Worm (Caenorhabditis elegans): ENCODE data around the gene gcy-8.

The gcy-8 gene

DNA sequence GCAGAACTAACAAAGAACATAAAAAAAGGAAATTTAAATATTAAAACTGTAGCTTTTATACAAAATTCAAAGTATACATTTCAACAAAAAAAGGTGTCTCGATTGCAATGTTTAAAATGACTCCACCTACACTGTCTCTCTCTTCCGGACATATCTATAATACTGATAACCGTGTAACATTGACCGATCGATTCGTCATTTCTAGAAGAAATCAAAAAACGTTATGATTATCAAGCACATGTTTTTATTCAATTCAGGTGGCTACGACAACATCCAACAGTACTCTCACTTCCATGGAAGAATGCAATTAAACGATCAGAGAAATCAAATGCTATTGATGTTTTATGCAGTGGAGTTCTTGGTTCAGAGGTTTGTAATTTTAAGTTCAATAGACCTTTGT lies 29.5 kb upstream of the gcy-8 start:
- TF ChIP-seq ceh-48 (tag; optimal IDR thresholded peaks at IDR 0.05): no peak

DNA sequence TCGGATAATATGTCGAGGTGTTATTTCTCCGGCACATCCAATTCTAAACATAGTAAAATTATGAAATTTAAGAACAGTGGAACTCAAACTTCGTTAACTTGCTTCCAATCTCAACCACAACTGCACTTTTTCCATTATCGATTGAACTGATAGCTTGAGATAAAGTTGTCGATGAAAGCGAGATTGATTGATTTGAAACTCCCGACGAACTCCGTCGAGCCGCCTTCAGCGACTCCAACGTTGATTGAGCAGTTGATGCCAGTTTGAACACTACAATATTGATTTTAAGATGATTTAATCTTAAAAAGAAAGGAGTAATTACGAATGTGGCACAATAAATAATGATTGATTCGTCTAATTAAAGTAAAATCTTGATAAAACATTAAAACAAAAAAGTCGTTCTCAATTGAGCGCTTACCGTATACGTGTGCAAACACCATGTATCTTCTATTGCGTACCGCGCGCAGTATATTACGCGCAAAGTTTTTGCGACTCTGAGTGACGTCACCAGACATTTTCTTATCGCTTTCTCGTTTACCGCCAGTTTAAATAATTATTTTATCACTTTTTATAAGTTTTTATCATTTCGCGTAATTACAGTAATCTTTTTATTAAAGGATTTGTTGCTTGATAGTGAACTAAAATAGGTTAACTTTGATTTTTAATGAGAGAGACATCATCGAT lies 25.6 kb upstream of the gcy-8 start, which contains the start of gene arp-11:
Gene arp-11, minus strand, starts transcription at position 51 of the 684 bp plus-strand sequence.
- TF ChIP-seq tbx-2 (tag; optimal IDR thresholded peaks at IDR 0.05): peak; percentile 25
- peak; percentile 10 for TF ChIP-seq unc-42 (tag; optimal IDR thresholded peaks at IDR 0.05)
- TF ChIP-seq ceh-31 (tag; optimal IDR thresholded peaks at IDR 0.05): no peak
- no peak for TF ChIP-seq unc-3 (GFP tag; conservative IDR thresholded peaks at IDR 0.05)
- no peak for TF ChIP-seq unc-3 (tag; optimal IDR thresholded peaks at IDR 0.05)
- TF ChIP-seq unc-55 (GFP tag; optimal IDR thresholded peaks at IDR 0.05): peak; percentile 36
- TF ChIP-seq elt-2 (tag; optimal IDR thresholded peaks at IDR 0.05): peak; percentile 87
- TF ChIP-seq nfya-1 (tag; optimal IDR thresholded peaks at IDR 0.05): peak; percentile 38
- no peak for TF ChIP-seq pat-9 (tag; optimal IDR thresholded peaks at IDR 0.05)

- TF ChIP-seq K09A11.1 (tag; optimal IDR thresholded peaks at IDR 0.05; ENCODE audit: insufficient read depth) (no peak), C08G9.2 (tag; optimal IDR thresholded peaks at IDR 0.05) (no peak), dmd-4 (tag; optimal IDR thresholded peaks at IDR 0.05; ENCODE audit: borderline replicate concordance) (no peak), odd-2 (tag; optimal IDR thresholded peaks at IDR 0.05) (no peak), ref-2 (tag; optimal IDR thresholded peaks at IDR 0.05) (no peak), mec-3 (tag; optimal IDR thresholded peaks at IDR 0.05; ENCODE audit: borderline replicate concordance) (no peak), ztf-16 (tag; optimal IDR thresholded peaks at IDR 0.05) (no peak), nfya-1 (tag; optimal IDR thresholded peaks at IDR 0.05) (peak; percentile 26), ceh-48 (tag; optimal IDR thresholded peaks at IDR 0.05) (no peak), F13H6.1 (tag; optimal IDR thresholded peaks at IDR 0.05) (no peak), pros-1 (tag; optimal IDR thresholded peaks at IDR 0.05) (no peak), unc-55 (GFP tag; optimal IDR thresholded peaks at IDR 0.05) (peak; percentile 22), elt-4 (tag; optimal IDR thresholded peaks at IDR 0.05) (no peak), pat-9 (tag; optimal IDR thresholded peaks at IDR 0.05) (no peak), elt-2 (tag; optimal IDR thresholded peaks at IDR 0.05) (no peak), unc-42 (tag; optimal IDR thresholded peaks at IDR 0.05) (peak; percentile 8), fax-1 (tag; optimal IDR thresholded peaks at IDR 0.05) (no peak), unc-86 (tag; optimal IDR thresholded peaks at IDR 0.05) (no peak), ahr-1 (tag; optimal IDR thresholded peaks at IDR 0.05) (no peak), lin-11 (tag; optimal IDR thresholded peaks at IDR 0.05) (no peak), lim-6 (tag; optimal IDR thresholded peaks at IDR 0.05) (no peak), pag-3 (tag; optimal IDR thresholded peaks at IDR 0.05; ENCODE audit: borderline replicate concordance) (no peak), rnt-1 (tag; optimal IDR thresholded peaks at IDR 0.05) (no peak), hlh-30 (tag; optimal IDR thresholded peaks at IDR 0.05; ENCODE audit: insufficient read depth) (peak; percentile 44), ceh-31 (tag; optimal IDR thresholded peaks at IDR 0.05) (peak; percentile 19), ceh-24 (tag; optimal IDR thresholded peaks at IDR 0.05) (no peak), nhr-232 (tag; optimal IDR thresholded peaks at IDR 0.05) (no peak), eyg-1 (tag; optimal IDR thresholded peaks at IDR 0.05) (no peak), C38D4.7 (GFP tag; optimal IDR thresholded peaks at IDR 0.05) (no peak), gmeb-2 (tag; optimal IDR thresholded peaks at IDR 0.05) (no peak), hlh-15 (tag; optimal IDR thresholded peaks at IDR 0.05) (no peak), ceh-14 (tag; optimal IDR thresholded peaks at IDR 0.05) (no peak), Y22D7AL.16 (tag; optimal IDR thresholded peaks at IDR 0.05) (no peak), T23F11.4 (GFP tag; optimal IDR thresholded peaks at IDR 0.05) (no peak), K02D7.2 (tag; optimal IDR thresholded peaks at IDR 0.05) (no peak), ceh-22 (tag; optimal IDR thresholded peaks at IDR 0.05) (peak; percentile 38), hlh-6 (tag; optimal IDR thresholded peaks at IDR 0.05) (no peak)
Observed at ce11 chrIV:7903359-7903758, 24.6 kb upstream of the gcy-8 start, which contains the start of gene C49H3.6. TSS of gene C49H3.6 (plus strand) at chrIV:7903738.

Measured in whole organism, late embryonic.